Fruit fly (Drosophila melanogaster) whole organism, embryonic: ENCODE results near the gene dlp.

Source experiments
- Blimp-1 ChIP-seq: fragments of 200-800 bp; sonication (Bioruptor generic); optimal IDR thresholded peaks from 3 replicates; lab custom pipeline; 2018; ENCODE audit warnings: missing biosample characterization, missing genetic modification characterization, mild to moderate bottlenecking, moderate library complexity, missing genetic modification reagents
- BtbVII ChIP-seq: fragments of 200-800 bp; sonication (Bioruptor generic); optimal IDR thresholded peaks from 3 replicates; lab custom pipeline; 2017; ENCODE audit warnings: missing biosample characterization, mild to moderate bottlenecking, missing genetic modification characterization
- C15 ChIP-seq: fragments of 200-800 bp; sonication (Bioruptor generic); IDR thresholded peaks from 3 replicates; pipeline ENCODE4 v1.3.6; 2022; ENCODE audit warnings: missing biosample characterization, missing genetic modification characterization
- CG12071 ChIP-seq: fragments of 200-800 bp; sonication (Bioruptor generic); optimal IDR thresholded peaks from 3 replicates; lab custom pipeline; 2018; ENCODE audit warnings: missing biosample characterization, mild to moderate bottlenecking, missing genetic modification characterization
- CG13624 ChIP-seq: fragments of 200-800 bp; sonication (Bioruptor generic); optimal IDR thresholded peaks from 2 replicates; lab custom pipeline; 2016; ENCODE audit warnings: missing biosample characterization, missing genetic modification characterization
- CG13775 ChIP-seq: fragments of 200-800 bp; sonication (Bioruptor generic); optimal IDR thresholded peaks from 3 replicates; lab custom pipeline; 2017; ENCODE audit warnings: missing biosample characterization, mild to moderate bottlenecking, missing genetic modification characterization
- CG15514 ChIP-seq: fragments of 200-800 bp; sonication (Bioruptor generic); optimal IDR thresholded peaks from 3 replicates; lab custom pipeline; 2017; ENCODE audit warnings: missing biosample characterization, missing genetic modification characterization, mild to moderate bottlenecking, moderate library complexity, missing genetic modification reagents
- CG17385 ChIP-seq: fragments of 200-800 bp; sonication (Bioruptor generic); optimal IDR thresholded peaks from 3 replicates; lab custom pipeline; 2018; ENCODE audit warnings: missing biosample characterization, mild to moderate bottlenecking, missing genetic modification characterization
- CG3281 ChIP-seq: fragments of 200-800 bp; sonication (Bioruptor generic); optimal IDR thresholded peaks from 3 replicates; lab custom pipeline; 2017; ENCODE audit warnings: missing biosample characterization, mild to moderate bottlenecking, missing genetic modification characterization
- CG33557 ChIP-seq: fragments of 200-800 bp; sonication (Bioruptor generic); optimal IDR thresholded peaks from 2 replicates; lab custom pipeline; 2019; ENCODE audit warnings: missing biosample characterization, mild to moderate bottlenecking, missing genetic modification characterization, moderate library complexity
- CG3995 ChIP-seq: fragments of 200-800 bp; sonication (Bioruptor generic); optimal IDR thresholded peaks from 3 replicates; lab custom pipeline; 2016; ENCODE audit warnings: missing biosample characterization, missing genetic modification characterization
- CG4730 ChIP-seq: fragments of 200-800 bp; sonication (Bioruptor generic); IDR thresholded peaks from 2 replicates; pipeline ENCODE4 v1.3.6; 2022; ENCODE audit warnings: missing biosample characterization, missing genetic modification characterization
- CG4820 ChIP-seq: fragments of 200-800 bp; sonication (Bioruptor generic); optimal IDR thresholded peaks from 3 replicates; lab custom pipeline; 2016; ENCODE audit warnings: missing biosample characterization, missing genetic modification characterization
- CG6813 ChIP-seq: fragments of 200-800 bp; sonication (Bioruptor generic); optimal IDR thresholded peaks from 2 replicates; lab custom pipeline; 2017; ENCODE audit warnings: missing biosample characterization, missing genetic modification characterization, mild to moderate bottlenecking, moderate library complexity, missing genetic modification reagents
- CG7271 ChIP-seq: fragments of 200-800 bp; sonication (Bioruptor generic); optimal IDR thresholded peaks from 2 replicates; lab custom pipeline; 2018; ENCODE audit warnings: missing biosample characterization, mild to moderate bottlenecking, missing genetic modification characterization, moderate library complexity
- CG7963 ChIP-seq: fragments of 200-800 bp; sonication (Bioruptor generic); IDR thresholded peaks from 3 replicates; pipeline ENCODE4 v1.3.6; 2022; ENCODE audit warnings: missing biosample characterization, missing genetic modification characterization; ENCODE audit not compliant: partially characterized antibody
- CG9727 ChIP-seq: fragments of 200-800 bp; sonication (Bioruptor generic); optimal IDR thresholded peaks from 3 replicates; lab custom pipeline; 2017; ENCODE audit warnings: missing biosample characterization, mild to moderate bottlenecking, missing genetic modification characterization
- Dek ChIP-seq: fragments of 200-800 bp; sonication (Bioruptor generic); optimal IDR thresholded peaks from 3 replicates; lab custom pipeline; 2019; ENCODE audit warnings: missing biosample characterization, mild to moderate bottlenecking, missing genetic modification characterization, moderate library complexity
- Dfd ChIP-seq, 2 experiments: fragments of >200 bp; optimal IDR thresholded peaks; 2 replicates each; lab custom pipeline; 2017; ENCODE audit warnings: missing biosample characterization in 2 of 2, missing genetic modification characterization in 2 of 2
- E2f2 ChIP-seq: fragments of 200-800 bp; sonication (Bioruptor generic); IDR thresholded peaks from 2 replicates; pipeline ENCODE4 v1.3.6; 2022; ENCODE audit warnings: missing biosample characterization, missing genetic modification characterization
- Elba2 ChIP-seq: fragments of 200-800 bp; sonication (Bioruptor generic); optimal IDR thresholded peaks from 3 replicates; lab custom pipeline; 2016; ENCODE audit warnings: missing biosample characterization, missing genetic modification characterization
- HLHmδ ChIP-seq: fragments of 200-800 bp; sonication (Bioruptor generic); optimal IDR thresholded peaks from 2 replicates; lab custom pipeline; 2018; ENCODE audit warnings: missing biosample characterization, mild to moderate bottlenecking, missing genetic modification characterization, moderate library complexity
- Neu2 ChIP-seq: fragments of 200-800 bp; sonication (Bioruptor generic); optimal IDR thresholded peaks from 3 replicates; lab custom pipeline; 2016; ENCODE audit warnings: missing biosample characterization, missing genetic modification characterization, borderline replicate concordance
- Optix ChIP-seq: fragments of 200-800 bp; sonication (Bioruptor generic); IDR thresholded peaks from 3 replicates; pipeline ENCODE4 v1.3.6; 2022; ENCODE audit warnings: missing biosample characterization, missing genetic modification characterization
- Vsx1 ChIP-seq: fragments of 200-800 bp; sonication (Bioruptor generic); optimal IDR thresholded peaks from 2 replicates; lab custom pipeline; 2017; ENCODE audit warnings: missing biosample characterization, mild to moderate bottlenecking, missing genetic modification characterization, missing genetic modification reagents
- Xrp1 ChIP-seq: fragments of 200-800 bp; sonication (Bioruptor generic); IDR thresholded peaks from 2 replicates; pipeline ENCODE4 v1.3.6; 2022; ENCODE audit warnings: missing biosample characterization, missing genetic modification characterization
- abd-A ChIP-seq: fragments of 200-800 bp; sonication (Bioruptor generic); optimal IDR thresholded peaks from 3 replicates; lab custom pipeline; 2019; ENCODE audit warnings: missing biosample characterization, mild to moderate bottlenecking, missing genetic modification characterization, moderate library complexity
- bigmax ChIP-seq: fragments of 200-800 bp; sonication (Bioruptor generic); optimal IDR thresholded peaks from 2 replicates; lab custom pipeline; 2018; ENCODE audit warnings: missing biosample characterization, mild to moderate bottlenecking, missing genetic modification characterization
- bowl ChIP-seq: fragments of 200-800 bp; sonication (Bioruptor generic); IDR thresholded peaks from 2 replicates; pipeline ENCODE4 v1.3.6; 2022; ENCODE audit warnings: missing biosample characterization, missing genetic modification characterization
- chinmo ChIP-seq: fragments of 200-800 bp; sonication (Bioruptor generic); IDR thresholded peaks from 4 replicates; pipeline ENCODE4 v1.3.6; 2022; ENCODE audit warnings: missing biosample characterization, missing genetic modification characterization; ENCODE audit not compliant: partially characterized antibody
- crol ChIP-seq: fragments of 200-800 bp; sonication (Bioruptor generic); IDR thresholded peaks from 2 replicates; pipeline ENCODE4 v1.3.6; 2022; ENCODE audit warnings: missing biosample characterization, missing genetic modification characterization
- dmrt11E ChIP-seq: fragments of 200-800 bp; sonication (Bioruptor generic); optimal IDR thresholded peaks from 3 replicates; lab custom pipeline; 2018; ENCODE audit warnings: missing biosample characterization, mild to moderate bottlenecking, missing genetic modification characterization, moderate library complexity
- fd64A ChIP-seq: fragments of 200-800 bp; sonication (Bioruptor generic); optimal IDR thresholded peaks from 3 replicates; lab custom pipeline; 2018; ENCODE audit warnings: missing biosample characterization, mild to moderate bottlenecking, missing genetic modification characterization
- fru ChIP-seq: fragments of >200 bp; optimal IDR thresholded peaks from 2 replicates; lab custom pipeline; 2017
- fu2 ChIP-seq: fragments of 200-800 bp; sonication (Bioruptor generic); optimal IDR thresholded peaks from 2 replicates; lab custom pipeline; 2016; ENCODE audit warnings: missing biosample characterization, missing genetic modification characterization
- gce ChIP-seq: fragments of 200-800 bp; sonication (Bioruptor generic); IDR thresholded peaks from 3 replicates; pipeline ENCODE4 v1.3.6; 2022; ENCODE audit warnings: missing biosample characterization, missing genetic modification characterization
- gcm ChIP-seq: fragments of 200-800 bp; sonication (Bioruptor generic); optimal IDR thresholded peaks from 2 replicates; lab custom pipeline; 2019; ENCODE audit warnings: missing biosample characterization, mild to moderate bottlenecking, missing genetic modification characterization, moderate library complexity
- gt ChIP-seq: fragments of 200-800 bp; sonication (Bioruptor generic); IDR thresholded peaks from 2 replicates; pipeline ENCODE4 v1.3.6; 2022; ENCODE audit warnings: missing biosample characterization, missing genetic modification characterization
- hth ChIP-seq: fragments of >200 bp; optimal IDR thresholded peaks from 2 replicates; lab custom pipeline; 2017; ENCODE audit warnings: inconsistent platforms
- jing ChIP-seq: fragments of 200-800 bp; sonication (Bioruptor generic); optimal IDR thresholded peaks from 2 replicates; lab custom pipeline; 2018; ENCODE audit warnings: missing biosample characterization, mild to moderate bottlenecking, missing genetic modification characterization
- jumu ChIP-seq: fragments of 200-800 bp; sonication (Bioruptor generic); optimal IDR thresholded peaks from 3 replicates; lab custom pipeline; 2016; ENCODE audit warnings: missing biosample characterization, missing genetic modification characterization
- lab ChIP-seq: fragments of 200-800 bp; sonication (Bioruptor generic); optimal IDR thresholded peaks from 3 replicates; lab custom pipeline; 2017; ENCODE audit warnings: missing biosample characterization, missing genetic modification characterization, mild to moderate bottlenecking, moderate library complexity, missing genetic modification reagents
- repo ChIP-seq: fragments of 200-800 bp; sonication (Bioruptor generic); optimal IDR thresholded peaks from 2 replicates; lab custom pipeline; 2016; ENCODE audit warnings: missing biosample characterization, missing genetic modification characterization
- row ChIP-seq: fragments of 200-800 bp; sonication (Bioruptor generic); IDR thresholded peaks from 3 replicates; pipeline ENCODE4 v1.3.6; 2022; ENCODE audit warnings: missing biosample characterization, missing genetic modification characterization
- salm ChIP-seq: fragments of 200-800 bp; sonication (Bioruptor generic); optimal IDR thresholded peaks from 2 replicates; lab custom pipeline; 2018; ENCODE audit warnings: missing biosample characterization, mild to moderate bottlenecking, missing genetic modification characterization
- sens-2 ChIP-seq: fragments of 200-800 bp; sonication (Bioruptor generic); IDR thresholded peaks from 2 replicates; pipeline ENCODE4 v1.3.6; 2022; ENCODE audit warnings: missing biosample characterization, missing genetic modification characterization
- sima ChIP-seq: fragments of 200-800 bp; sonication (Bioruptor generic); optimal IDR thresholded peaks from 2 replicates; lab custom pipeline; 2016; ENCODE audit warnings: missing biosample characterization, missing genetic modification characterization
- tup ChIP-seq: fragments of 200-800 bp; sonication (Bioruptor generic); optimal IDR thresholded peaks from 2 replicates; lab custom pipeline; 2016; ENCODE audit warnings: missing biosample characterization, mild to moderate bottlenecking, missing genetic modification characterization, moderate library complexity
- zf30C ChIP-seq: fragments of 200-800 bp; sonication (Bioruptor generic); optimal IDR thresholded peaks from 3 replicates; lab custom pipeline; 2018; ENCODE audit warnings: missing biosample characterization, mild to moderate bottlenecking, missing genetic modification characterization

Gene dlp

dm6 chr3L:14661567-14662258, 29.3 kb downstream of the dlp start (continued):
- TF ChIP-seq gt (GFP tag; lab: Robert Waterston, UW) = 0 out of 2 replicates have a peak, but pooled peaks have one; percentile 42
- TF ChIP-seq CG13775 (GFP tag; lab: Kevin White, UChicago) = peak; percentile 61
- TF ChIP-seq lab (GFP tag; lab: Kevin White, UChicago) = peak; percentile 66
- TF ChIP-seq HLHmδ (GFP tag; lab: Kevin White, UChicago) = no peak
- TF ChIP-seq zf30C = peak; percentile 87
- no peak for TF ChIP-seq Dfd (GFP tag; optimal IDR thresholded peaks at IDR 0.05; lab: Kevin White, UChicago)
- TF ChIP-seq Blimp-1 (GFP tag; lab: Kevin White, UChicago) = peak; percentile 67
- TF ChIP-seq dmrt11E (tag; lab: Kevin White, UChicago) = peak; percentile 73
- TF ChIP-seq crol = 0 out of 2 replicates have a peak, but pooled peaks have one; percentile 16
- TF ChIP-seq CG3281 (GFP tag; lab: Kevin White, UChicago) = peak; percentile 69
- TF ChIP-seq repo = peak; percentile 31
- TF ChIP-seq CG9727 (GFP tag; lab: Kevin White, UChicago) = peak; percentile 69
- TF ChIP-seq CG4820 (GFP tag; lab: Kevin White, UChicago) = peak; percentile 66
- TF ChIP-seq sens-2 (GFP tag; lab: Robert Waterston, UW) = peak; percentile 56; the same call in 1 of the 2 replicates
- TF ChIP-seq jumu (GFP tag; lab: Kevin White, UChicago) = peak; percentile 79
- TF ChIP-seq hth (lab: Kevin White, UChicago) = no peak
- peak; percentile 72 for TF ChIP-seq CG13624
- TF ChIP-seq BtbVII (GFP tag; lab: Kevin White, UChicago) = peak; percentile 64
- no peak; the same call in 2 of the 3 replicates for TF ChIP-seq C15 (GFP tag; lab: Robert Waterston, UW)
- TF ChIP-seq row = peak; percentile 93
- no peak for TF ChIP-seq bowl (GFP tag; lab: Robert Waterston, UW)
- peak; percentile 44 for TF ChIP-seq jing (GFP tag; lab: Kevin White, UChicago)
- TF ChIP-seq salm (tag; lab: Kevin White, UChicago) = peak; percentile 60
- peak; percentile 68; the same call in 2 of the 3 replicates for TF ChIP-seq Optix
- no peak for TF ChIP-seq bigmax (GFP tag; lab: Kevin White, UChicago)
- peak; percentile 78 for TF ChIP-seq Dek
- peak; percentile 63; the same call in 1 of the 2 replicates for TF ChIP-seq CG4730
- TF ChIP-seq abd-A (tag; lab: Kevin White, UChicago) = peak; percentile 98
- TF ChIP-seq CG15514 (GFP tag; lab: Kevin White, UChicago) = peak; percentile 69
- TF ChIP-seq fru (lab: Kevin White, UChicago) = no peak
- peak; percentile 93 for TF ChIP-seq Xrp1
- TF ChIP-seq tup (GFP tag; lab: Kevin White, UChicago) = peak; percentile 65
- TF ChIP-seq chinmo = no peak
- peak; percentile 53 for TF ChIP-seq Vsx1
- TF ChIP-seq sima = peak; percentile 47
- peak; percentile 55; the same call in 1 of the 2 replicates for TF ChIP-seq E2f2 (GFP tag; lab: Robert Waterston, UW)
- peak; percentile 46 for TF ChIP-seq fu2 (GFP tag; lab: Kevin White, UChicago)
- peak; percentile 74 for TF ChIP-seq CG12071 (GFP tag; lab: Kevin White, UChicago)
- TF ChIP-seq CG6813 (GFP tag; lab: Kevin White, UChicago) = peak; percentile 82
- TF ChIP-seq Neu2 (GFP tag; lab: Kevin White, UChicago) = no peak
- no peak for TF ChIP-seq fd64A (GFP tag; lab: Kevin White, UChicago)
- peak; percentile 61 for TF ChIP-seq CG33557
- TF ChIP-seq Elba2 (GFP tag; lab: Kevin White, UChicago) = no peak
- TF ChIP-seq CG3995 (GFP tag; lab: Kevin White, UChicago) = no peak
- peak; percentile 76 for TF ChIP-seq CG17385 (GFP tag; lab: Kevin White, UChicago)
- no peak for TF ChIP-seq CG7271 (tag; lab: Kevin White, UChicago)
- peak; percentile 75 for TF ChIP-seq gcm (GFP tag; lab: Kevin White, UChicago)
- peak; percentile 87 for TF ChIP-seq gce (GFP tag; lab: Robert Waterston, UW)
- TF ChIP-seq CG7963 = no peak
